Fruit fly (Drosophila melanogaster) whole organism, embryonic: ENCODE results near the gene Mtch.

Experiments
- B-H2 ChIP-seq: fragments of 200-800 bp; sonication (Bioruptor generic); optimal IDR thresholded peaks from 2 replicates; lab custom pipeline; 2018; ENCODE audit warnings: missing biosample characterization, mild to moderate bottlenecking, missing genetic modification characterization
- CG10543 ChIP-seq: fragments of 200-800 bp; sonication (Bioruptor generic); optimal IDR thresholded peaks from 3 replicates; lab custom pipeline; 2017; ENCODE audit warnings: missing biosample characterization, mild to moderate bottlenecking, missing genetic modification characterization, moderate library complexity
- CG13775 ChIP-seq: fragments of 200-800 bp; sonication (Bioruptor generic); optimal IDR thresholded peaks from 3 replicates; lab custom pipeline; 2017; ENCODE audit warnings: missing biosample characterization, mild to moderate bottlenecking, missing genetic modification characterization
- CG14441 ChIP-seq: fragments of 200-800 bp; sonication (Bioruptor generic); IDR thresholded peaks from 2 replicates; pipeline ENCODE4 v1.3.6; 2022; ENCODE audit warnings: missing biosample characterization, missing genetic modification characterization
- CG14710 ChIP-seq: fragments of 200-800 bp; sonication (Bioruptor generic); optimal IDR thresholded peaks from 3 replicates; lab custom pipeline; 2019; ENCODE audit warnings: missing biosample characterization, mild to moderate bottlenecking, missing genetic modification characterization, moderate library complexity
- CG15514 ChIP-seq: fragments of 200-800 bp; sonication (Bioruptor generic); optimal IDR thresholded peaks from 3 replicates; lab custom pipeline; 2017; ENCODE audit warnings: missing biosample characterization, missing genetic modification characterization, mild to moderate bottlenecking, moderate library complexity, missing genetic modification reagents
- CG1603 ChIP-seq: fragments of 200-800 bp; sonication (Bioruptor generic); optimal IDR thresholded peaks from 2 replicates; lab custom pipeline; 2019; ENCODE audit warnings: missing biosample characterization, mild to moderate bottlenecking, missing genetic modification characterization, moderate library complexity
- CG34376 ChIP-seq: fragments of 200-800 bp; sonication (Bioruptor generic); optimal IDR thresholded peaks from 2 replicates; lab custom pipeline; 2018; ENCODE audit warnings: missing biosample characterization, mild to moderate bottlenecking, missing genetic modification characterization
- CG4617 ChIP-seq: fragments of 200-800 bp; sonication (Bioruptor generic); optimal IDR thresholded peaks from 3 replicates; lab custom pipeline; 2016; ENCODE audit warnings: missing biosample characterization, missing genetic modification characterization, borderline replicate concordance
- CG4820 ChIP-seq: fragments of 200-800 bp; sonication (Bioruptor generic); optimal IDR thresholded peaks from 3 replicates; lab custom pipeline; 2016; ENCODE audit warnings: missing biosample characterization, missing genetic modification characterization
- CG6791 ChIP-seq: fragments of 200-800 bp; sonication (Bioruptor generic); IDR thresholded peaks from 3 replicates; pipeline ENCODE4 v1.3.6; 2022; ENCODE audit warnings: missing biosample characterization, missing genetic modification characterization; ENCODE audit not compliant: partially characterized antibody
- CG7786 ChIP-seq: fragments of 200-800 bp; sonication (Bioruptor generic); optimal IDR thresholded peaks from 2 replicates; lab custom pipeline; 2016; ENCODE audit warnings: missing biosample characterization, missing genetic modification characterization
- CG8290 ChIP-seq, 3 experiments: fragments of 200-800 bp; sonication (Bioruptor generic); optimal IDR thresholded peaks; 2 replicates each; lab custom pipeline; 2016 to 2019; ENCODE audit warnings: missing biosample characterization in 3 of 3, missing genetic modification characterization in 3 of 3, mild to moderate bottlenecking in 2 of 3, moderate library complexity in 1 of 3
- CG9437 ChIP-seq: fragments of 200-800 bp; sonication (Bioruptor generic); optimal IDR thresholded peaks from 2 replicates; lab custom pipeline; 2018; ENCODE audit warnings: missing biosample characterization, mild to moderate bottlenecking, missing genetic modification characterization
- CHES-1-like ChIP-seq: fragments of 200-800 bp; sonication (Bioruptor generic); optimal IDR thresholded peaks from 2 replicates; lab custom pipeline; 2016; ENCODE audit warnings: missing biosample characterization, missing genetic modification characterization
- Deaf1 ChIP-seq: fragments of 200-800 bp; optimal IDR thresholded peaks from 3 replicates; lab custom pipeline; 2019; ENCODE audit warnings: missing biosample characterization, mild to moderate bottlenecking, missing genetic modification characterization, moderate library complexity
- Dp ChIP-seq: fragments of 200-800 bp; sonication (Bioruptor generic); optimal IDR thresholded peaks from 2 replicates; lab custom pipeline; 2018; ENCODE audit warnings: missing biosample characterization, mild to moderate bottlenecking, missing genetic modification characterization, moderate library complexity
- Ets97D ChIP-seq: fragments of 200-800 bp; sonication (Bioruptor generic); optimal IDR thresholded peaks from 3 replicates; lab custom pipeline; 2016; ENCODE audit warnings: missing biosample characterization, missing genetic modification characterization
- Fer1 ChIP-seq: fragments of 200-800 bp; sonication (Bioruptor generic); optimal IDR thresholded peaks from 2 replicates; lab custom pipeline; 2017; ENCODE audit warnings: missing biosample characterization, mild to moderate bottlenecking, missing genetic modification characterization
- HLH4C ChIP-seq: fragments of 200-800 bp; sonication (Bioruptor generic); IDR thresholded peaks from 3 replicates; pipeline ENCODE4 v1.3.6; 2022; ENCODE audit warnings: missing biosample characterization, missing genetic modification characterization; ENCODE audit not compliant: partially characterized antibody
- Lpt ChIP-seq: fragments of >200 bp; optimal IDR thresholded peaks from 2 replicates; lab custom pipeline; 2018; ENCODE audit warnings: missing biosample characterization, missing genetic modification characterization
- MBD-R2 ChIP-seq: fragments of 200-800 bp; sonication (Bioruptor generic); IDR thresholded peaks from 2 replicates; pipeline ENCODE4 v1.3.6; 2022; ENCODE audit warnings: missing biosample characterization, missing genetic modification characterization
- Med ChIP-seq: fragments of 200-800 bp; sonication (Bioruptor generic); peaks from one replicate; lab custom pipeline; 2016; ENCODE audit warnings: missing biosample characterization, missing genetic modification characterization, mild to moderate bottlenecking, inconsistent platforms, moderate library complexity
- Mrtf ChIP-seq: fragments of 200-800 bp; sonication (Bioruptor generic); IDR thresholded peaks from 3 replicates; pipeline ENCODE4 v1.3.6; 2022; ENCODE audit warnings: missing biosample characterization, missing genetic modification characterization
- Myb ChIP-seq: fragments of 200-800 bp; sonication (Bioruptor generic); optimal IDR thresholded peaks from 2 replicates; lab custom pipeline; 2016; ENCODE audit warnings: missing biosample characterization, missing genetic modification characterization
- NFAT ChIP-seq: fragments of 200-800 bp; sonication (Bioruptor generic); IDR thresholded peaks from 2 replicates; pipeline ENCODE4 v1.3.6; 2022; ENCODE audit warnings: missing biosample characterization, missing genetic modification characterization
- Pdp1 ChIP-seq, 2 experiments: fragments of 200-800 bp; sonication (Bioruptor generic); optimal IDR thresholded peaks; 3 replicates each; lab custom pipeline; 2016; ENCODE audit warnings: missing biosample characterization in 2 of 2, missing genetic modification characterization in 2 of 2, mild to moderate bottlenecking in 1 of 2, moderate library complexity in 1 of 2
- Sin3A ChIP-seq: fragments of >200 bp; optimal IDR thresholded peaks from 2 replicates; lab custom pipeline; 2018
- Sox100B ChIP-seq: fragments of 200-800 bp; sonication (Bioruptor generic); optimal IDR thresholded peaks from 3 replicates; lab custom pipeline; 2018; ENCODE audit warnings: missing biosample characterization, mild to moderate bottlenecking, missing genetic modification characterization
- Usf ChIP-seq: fragments of 200-800 bp; sonication (Bioruptor generic); optimal IDR thresholded peaks from 2 replicates; lab custom pipeline; 2017; ENCODE audit warnings: missing genotype, missing biosample characterization, missing genetic modification characterization
- Xbp1 ChIP-seq: fragments of 200-800 bp; sonication (Bioruptor generic); optimal IDR thresholded peaks from 3 replicates; lab custom pipeline; 2016; ENCODE audit warnings: missing biosample characterization, mild to moderate bottlenecking, missing genetic modification characterization
- YL-1 ChIP-seq: fragments of 200-800 bp; sonication (Bioruptor generic); optimal IDR thresholded peaks from 3 replicates; lab custom pipeline; 2017; ENCODE audit warnings: missing biosample characterization, mild to moderate bottlenecking, missing genetic modification characterization
- ac ChIP-seq: fragments of 200-800 bp; sonication (Bioruptor generic); optimal IDR thresholded peaks from 3 replicates; lab custom pipeline; 2017; ENCODE audit warnings: missing biosample characterization, mild to moderate bottlenecking, missing genetic modification characterization
- br ChIP-seq: fragments of >200 bp; optimal IDR thresholded peaks from 2 replicates; lab custom pipeline; 2017
- chm ChIP-seq: fragments of 200-800 bp; sonication (Bioruptor generic); IDR thresholded peaks from 2 replicates; pipeline ENCODE4 v1.3.6; 2022; ENCODE audit warnings: missing biosample characterization, missing genetic modification characterization
- ci ChIP-seq: fragments of 200-800 bp; sonication (Bioruptor generic); IDR thresholded peaks from 3 replicates; pipeline ENCODE4 v1.3.6; 2022; ENCODE audit warnings: missing biosample characterization, missing genetic modification characterization
- crp ChIP-seq, 2 experiments: fragments of 200-800 bp; sonication (Bioruptor generic); optimal IDR thresholded peaks; 2 replicates in 1 of 2; 3 replicates in 1 of 2; lab custom pipeline; 2017; ENCODE audit warnings: missing biosample characterization in 2 of 2, missing genetic modification characterization in 2 of 2, mild to moderate bottlenecking in 1 of 2, moderate library complexity in 1 of 2
- disco-r ChIP-seq: fragments of 200-800 bp; sonication (Bioruptor generic); optimal IDR thresholded peaks from 2 replicates; lab custom pipeline; 2016; ENCODE audit warnings: missing biosample characterization, missing genetic modification characterization
- exex ChIP-seq: fragments of 200-800 bp; sonication (Bioruptor generic); optimal IDR thresholded peaks from 4 replicates; lab custom pipeline; 2018; ENCODE audit warnings: missing biosample characterization, mild to moderate bottlenecking, missing genetic modification characterization, moderate library complexity
- gce ChIP-seq: fragments of 200-800 bp; sonication (Bioruptor generic); IDR thresholded peaks from 3 replicates; pipeline ENCODE4 v1.3.6; 2022; ENCODE audit warnings: missing biosample characterization, missing genetic modification characterization
- grn ChIP-seq: fragments of 200-800 bp; sonication (Bioruptor generic); optimal IDR thresholded peaks from 3 replicates; lab custom pipeline; 2017; ENCODE audit warnings: missing biosample characterization, missing genetic modification characterization
- nom ChIP-seq: fragments of 200-800 bp; sonication (Bioruptor generic); optimal IDR thresholded peaks from 2 replicates; lab custom pipeline; 2017; ENCODE audit warnings: missing biosample characterization, missing genetic modification characterization, mild to moderate bottlenecking, moderate library complexity, missing genetic modification reagents
- pzg ChIP-seq: fragments of 200-800 bp; sonication (Bioruptor generic); optimal IDR thresholded peaks from 3 replicates; lab custom pipeline; 2018; ENCODE audit warnings: missing biosample characterization, mild to moderate bottlenecking, missing genetic modification characterization, moderate library complexity
- sima ChIP-seq: fragments of 200-800 bp; sonication (Bioruptor generic); optimal IDR thresholded peaks from 2 replicates; lab custom pipeline; 2016; ENCODE audit warnings: missing biosample characterization, missing genetic modification characterization
- sug ChIP-seq: fragments of 200-800 bp; optimal IDR thresholded peaks from 2 replicates; lab custom pipeline; 2019; ENCODE audit warnings: missing biosample characterization, mild to moderate bottlenecking, missing genetic modification characterization, moderate library complexity

Gene Mtch

dm6 chr3L:199754-200596 lies 15.5 kb downstream of the Mtch start, which contains the start of the genes rno and mri (continued):
- TF ChIP-seq gce (GFP tag; lab: Robert Waterston, UW) = peak; percentile 54; the same call in 1 of the 3 replicates

- TF ChIP-seq Sox100B (GFP tag; lab: Kevin White, UChicago) (no peak), Ets97D (peak; percentile 13), CG9437 (peak; percentile 96), NFAT (GFP tag; lab: Robert Waterston, UW) (peak; percentile 45; the same call in 1 of the 2 replicates), CG13775 (GFP tag; lab: Kevin White, UChicago) (no peak), CG14710 (tag; lab: Kevin White, UChicago) (peak; percentile 100), ci (GFP tag; lab: Robert Waterston, UW) (peak; percentile 45; the same call in 1 of the 3 replicates), exex (tag; lab: Kevin White, UChicago) (peak; percentile 8), CG4617 (peak; percentile 34), CG15514 (GFP tag; lab: Kevin White, UChicago) (peak; percentile 7), CG8290 (GFP tag; optimal IDR thresholded peaks at IDR 0.05; lab: Kevin White, UChicago) (no peak), CG8290 (tag; optimal IDR thresholded peaks at IDR 0.05; lab: Kevin White, UChicago) (peak in 1 of 2 experiments; percentile 17), CG6791 (GFP tag; lab: Robert Waterston, UW) (no peak), CG10543 (GFP tag; lab: Kevin White, UChicago) (peak; percentile 8), ac (GFP tag; lab: Kevin White, UChicago) (no peak), disco-r (no peak), Dp (peak; percentile 56), Xbp1 (GFP tag; lab: Kevin White, UChicago) (peak; percentile 2), Mrtf (GFP tag; lab: Robert Waterston, UW) (no peak), CG7786 (no peak), Usf (no peak), HLH4C (no peak), B-H2 (peak; percentile 34), pzg (GFP tag; lab: Kevin White, UChicago) (peak; percentile 65), nom (GFP tag; lab: Kevin White, UChicago) (peak; percentile 52), Deaf1 (tag; lab: Kevin White, UChicago) (no peak), CHES-1-like (GFP tag; lab: Kevin White, UChicago) (peak; percentile 5), Lpt (GFP tag; lab: Kevin White, UChicago) (no peak), br (lab: Kevin White, UChicago) (no peak), sima (GFP tag; lab: Kevin White, UChicago) (no peak), Pdp1 (GFP tag; optimal IDR thresholded peaks at IDR 0.05; lab: Kevin White, UChicago) (peak in 1 of 2 experiments; percentile 89), sug (peak; percentile 36), CG14441 (GFP tag; lab: Robert Waterston, UW) (no peak), CG4820 (GFP tag; lab: Kevin White, UChicago) (peak; percentile 87), grn (GFP tag; lab: Kevin White, UChicago) (peak; percentile 91), YL-1 (GFP tag; lab: Kevin White, UChicago) (peak; percentile 66), CG1603 (peak; percentile 75), Fer1 (peak; percentile 10), Med (GFP tag; lab: Kevin White, UChicago) (peak; percentile 48), MBD-R2 (GFP tag; lab: Robert Waterston, UW) (peak; percentile 72), chm (no peak), Myb (peak; percentile 95), Sin3A (lab: Kevin White, UChicago) (peak; percentile 31), crp (GFP tag; optimal IDR thresholded peaks at IDR 0.05; lab: Kevin White, UChicago) (peak in 1 of 2 experiments; percentile 73), CG34376 (GFP tag; lab: Kevin White, UChicago) (peak; percentile 39)
Observed at dm6 chr3L:203536-204135, 19.2 kb downstream of the Mtch start, which contains the start of gene NitFhit. Gene NitFhit, plus strand, starts transcription at chr3L:203730.
